Worm (Caenorhabditis elegans) whole organism, midembryonic: Measurements from ENCODE around the gene T05A8.3.

ENCODE experiments used
- T22C8.4 ChIP-seq: fragments of 200-800 bp; sonication (Bioruptor generic); IDR thresholded peaks from 2 replicates; pipeline ENCODE4 v1.3.6; 2022; ENCODE audit warnings: missing genetic modification characterization, missing compliant biosample characterization
- cog-1 ChIP-seq: sonication (generic microtip); optimal IDR thresholded peaks from 2 replicates; lab custom pipeline; 2016; ENCODE audit warnings: missing genetic modification characterization, missing compliant biosample characterization
- flt-1 ChIP-seq: fragments of 200-800 bp; sonication (Bioruptor generic); IDR thresholded peaks from 2 replicates; pipeline ENCODE4 v1.3.6; 2022; ENCODE audit warnings: missing genetic modification characterization, missing compliant biosample characterization
- klf-2 ChIP-seq: fragments of 200-800 bp; sonication (Bioruptor generic); conservative IDR thresholded peaks from 2 replicates; pipeline ENCODE4 v1.3.6; 2022; ENCODE audit warnings: missing genetic modification reagents, missing genetic modification characterization, missing compliant biosample characterization
- med-1 ChIP-seq: sonication (generic microtip); optimal IDR thresholded peaks from 2 replicates; lab custom pipeline; 2017; ENCODE audit warnings: missing genetic modification characterization, mild to moderate bottlenecking, missing compliant biosample characterization, antibody characterized with exemption, missing genetic modification reagents; ENCODE audit not compliant: insufficient read depth
- ref-1 ChIP-seq: fragments of 200-800 bp; sonication (Bioruptor generic); conservative IDR thresholded peaks from 2 replicates; pipeline ENCODE4 v1.3.6; 2022; ENCODE audit warnings: missing genetic modification reagents, missing genetic modification characterization, missing compliant biosample characterization
- tab-1 ChIP-seq: fragments of 200-800 bp; sonication (Bioruptor generic); IDR thresholded peaks from 2 replicates; pipeline ENCODE4 v1.3.6; 2022; ENCODE audit warnings: missing genetic modification characterization, missing compliant biosample characterization

DNA sequence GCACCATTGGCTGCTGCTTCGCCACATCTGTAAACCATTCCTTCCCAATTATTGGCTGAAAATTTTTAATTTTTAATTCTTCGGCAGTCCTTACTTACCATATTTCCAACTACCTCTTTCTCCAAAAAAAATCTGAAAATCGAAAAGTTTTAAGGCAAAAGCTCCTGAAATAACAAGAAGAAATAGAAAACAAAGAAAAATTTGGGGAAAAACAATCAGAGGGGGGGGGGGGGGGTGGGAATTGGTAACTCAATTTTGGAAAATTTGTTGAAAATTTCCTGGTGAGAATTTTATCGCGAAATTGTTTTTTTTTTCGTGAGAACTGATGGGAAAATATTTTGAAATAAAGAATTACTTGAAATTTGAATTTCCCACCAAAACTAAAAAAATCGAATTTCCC is 24.8 kb downstream of the T05A8.3 start, which contains the start of gene set-11:
- TF ChIP-seq flt-1, result no peak
- no peak for TF ChIP-seq klf-2
- TF ChIP-seq tab-1 (GFP tag; lab: Robert Waterston, UW), result no peak
- no peak for TF ChIP-seq T22C8.4
- no peak for TF ChIP-seq cog-1 (tag; lab: Kevin White, UChicago)
- no peak for TF ChIP-seq med-1 (GFP tag; lab: Kevin White, UChicago)
- TF ChIP-seq ref-1 (GFP tag; lab: Robert Waterston, UW), result no peak
